Fruit fly (Drosophila melanogaster): ENCODE data around the gene Dbp21E2.

The Dbp21E2 gene

dm6 chr2L:850727-851257 lies 39.4 kb downstream of the Dbp21E2 start, which contains the start of gene drongo:
Gene drongo (minus strand): TSS chr2L:851071.
- TF ChIP-seq psq (optimal IDR thresholded peaks at IDR 0.05) (no peak), Myc (optimal IDR thresholded peaks at IDR 0.05) (no peak), insv (optimal IDR thresholded peaks at IDR 0.05) (no peak), h (optimal IDR thresholded peaks at IDR 0.05) (no peak), Sin3A (optimal IDR thresholded peaks at IDR 0.05) (no peak), ttk (optimal IDR thresholded peaks at IDR 0.05) (no peak)

DNA sequence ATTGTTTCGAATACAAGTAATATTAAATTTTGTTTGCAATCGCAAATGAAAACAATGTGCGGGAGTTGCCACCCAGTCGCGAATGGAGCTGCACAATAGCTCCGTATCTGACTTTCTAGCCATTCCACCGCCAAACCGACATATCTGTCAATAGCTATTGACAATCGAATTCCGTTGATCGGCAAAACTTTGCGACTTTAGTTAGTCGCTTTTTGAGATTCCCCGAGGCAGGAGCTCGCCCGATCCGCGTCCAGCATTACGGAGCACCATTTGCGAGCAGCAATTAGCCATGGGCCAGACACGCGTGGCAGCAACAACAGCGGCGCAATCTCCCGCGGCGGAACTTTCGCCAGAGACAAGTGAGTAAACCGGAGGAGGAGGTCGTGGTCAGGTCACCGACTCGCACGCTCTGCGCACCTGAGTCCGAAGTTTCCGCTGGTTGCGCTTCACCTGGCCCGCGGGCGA lies 41.3 kb downstream of the Dbp21E2 start, which contains the start of the genes CG4291 and kraken:
CG4291 (minus strand) TSS at position 84 of the 465 bp plus-strand sequence.
kraken (plus strand) TSS at position 122 of the 465 bp plus-strand sequence.
- TF ChIP-seq psq (optimal IDR thresholded peaks at IDR 0.05) (no peak), ttk (optimal IDR thresholded peaks at IDR 0.05) (no peak), h (optimal IDR thresholded peaks at IDR 0.05) (peak; percentile 56), Sin3A (optimal IDR thresholded peaks at IDR 0.05) (no peak), insv (optimal IDR thresholded peaks at IDR 0.05) (peak; percentile 3)

- TF ChIP-seq ttk (optimal IDR thresholded peaks at IDR 0.05) (no peak), h (optimal IDR thresholded peaks at IDR 0.05) (no peak), insv (optimal IDR thresholded peaks at IDR 0.05) (no peak), psq (optimal IDR thresholded peaks at IDR 0.05) (no peak), Myc (optimal IDR thresholded peaks at IDR 0.05) (no peak), Sin3A (optimal IDR thresholded peaks at IDR 0.05) (no peak)
Measured at dm6 chr2L:855052-855547, 43.7 kb downstream of the Dbp21E2 start, which contains the start of gene CG13949. Gene CG13949 (plus strand): TSS chr2L:855337.

DNA sequence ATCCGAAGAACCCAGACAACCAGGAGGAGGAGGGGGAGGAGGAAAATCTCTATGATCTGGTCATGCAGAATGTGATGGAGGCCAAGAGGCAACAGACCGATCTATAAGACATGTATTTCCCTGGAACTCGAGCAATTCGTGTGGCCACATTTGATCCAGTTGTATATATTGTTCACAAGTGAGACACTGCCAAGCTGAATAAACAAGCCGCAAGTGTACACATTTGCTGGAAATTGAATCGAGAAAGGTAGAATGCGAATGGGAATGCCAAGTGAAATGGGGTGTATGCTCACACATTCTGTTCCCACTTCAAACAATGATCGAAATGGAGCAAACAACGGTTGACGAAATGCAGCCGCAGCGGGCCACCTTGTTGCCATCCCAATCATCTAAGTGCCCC lies 44.6 kb downstream of the Dbp21E2 start:
- TF ChIP-seq ttk (optimal IDR thresholded peaks at IDR 0.05) (no peak), h (optimal IDR thresholded peaks at IDR 0.05) (no peak), Sin3A (optimal IDR thresholded peaks at IDR 0.05) (no peak), Myc (optimal IDR thresholded peaks at IDR 0.05) (no peak), psq (optimal IDR thresholded peaks at IDR 0.05) (no peak), insv (optimal IDR thresholded peaks at IDR 0.05) (no peak)

dm6 chr2L:856690-857488 lies 45.5 kb downstream of the Dbp21E2 start:
- TF ChIP-seq psq (optimal IDR thresholded peaks at IDR 0.05): no peak
- TF ChIP-seq Myc (optimal IDR thresholded peaks at IDR 0.05): no peak
- no peak for TF ChIP-seq Sin3A (optimal IDR thresholded peaks at IDR 0.05)
- TF ChIP-seq h (optimal IDR thresholded peaks at IDR 0.05): no peak

DNA sequence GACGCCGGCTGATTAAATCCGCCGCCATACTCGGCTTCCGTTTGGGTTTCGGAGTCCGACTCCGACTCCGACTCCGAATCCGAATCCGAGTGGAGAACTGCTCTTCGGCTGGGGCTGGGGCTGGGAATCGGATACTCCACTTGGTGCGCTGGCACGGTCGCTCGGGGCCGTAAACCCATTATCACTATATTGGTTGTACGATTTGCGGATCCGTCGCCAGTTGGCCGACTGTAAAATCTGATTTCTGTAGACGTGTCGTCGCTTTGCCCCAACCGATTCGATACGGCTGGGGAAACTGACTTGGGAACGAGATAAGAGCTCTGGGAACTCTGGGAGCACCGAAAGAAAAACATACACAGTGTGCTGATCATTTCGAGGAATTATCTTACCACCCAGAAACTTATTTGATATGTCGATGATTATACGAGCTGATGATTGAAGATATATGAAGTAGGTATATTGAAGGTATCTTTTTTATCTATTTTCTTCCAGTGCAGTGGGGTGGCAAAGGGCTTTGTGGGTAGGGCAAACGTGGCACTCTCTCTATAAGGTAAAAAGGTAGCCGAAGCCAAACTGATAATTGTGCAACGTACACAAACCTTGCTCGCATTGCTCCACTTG lies 46.6 kb downstream of the Dbp21E2 start:
- TF ChIP-seq Myc (optimal IDR thresholded peaks at IDR 0.05) (no peak), h (optimal IDR thresholded peaks at IDR 0.05) (no peak), Sin3A (optimal IDR thresholded peaks at IDR 0.05) (no peak), psq (optimal IDR thresholded peaks at IDR 0.05) (no peak), ttk (optimal IDR thresholded peaks at IDR 0.05) (no peak), insv (optimal IDR thresholded peaks at IDR 0.05) (no peak)

DNA sequence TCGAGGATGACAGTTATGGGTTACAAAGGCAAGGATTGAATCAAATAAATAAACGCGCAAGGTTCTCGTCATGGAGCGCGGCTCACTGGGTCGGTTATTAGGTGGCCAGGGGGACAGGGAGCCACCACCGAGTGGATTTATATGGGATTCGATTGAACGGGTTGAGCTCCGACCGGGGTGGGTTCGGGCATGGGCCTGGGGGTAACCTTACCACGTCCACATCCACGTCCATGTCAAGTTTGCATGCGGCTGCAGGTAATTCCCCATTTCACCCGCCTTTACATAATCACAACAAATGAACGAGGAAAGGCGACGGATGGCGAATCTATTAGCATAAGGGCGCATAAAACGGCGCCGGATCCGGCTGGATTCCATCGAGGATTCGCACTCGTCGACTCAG lies 48.5 kb downstream of the Dbp21E2 start, which contains the start of gene CG13950:
CG13950 (plus strand) TSS at position 301 of the 400 bp plus-strand sequence.
- TF ChIP-seq Myc (optimal IDR thresholded peaks at IDR 0.05) (no peak), h (optimal IDR thresholded peaks at IDR 0.05) (no peak), psq (optimal IDR thresholded peaks at IDR 0.05) (no peak), ttk (optimal IDR thresholded peaks at IDR 0.05) (no peak), Sin3A (optimal IDR thresholded peaks at IDR 0.05) (no peak), insv (optimal IDR thresholded peaks at IDR 0.05) (no peak)

All from Kc167 (cell line).